Fruit fly (Drosophila melanogaster): ENCODE data around the gene Edem1.
A peak's percentile ranks its signal among the peaks of the same experiment; 100 is the strongest.

- TF ChIP-seq CG8119 (GFP tag; IDR thresholded peaks at IDR 0.05) (no peak), CG1621 (tag; optimal IDR thresholded peaks at IDR 0.05) (peak; percentile 10), CG3032 (tag; optimal IDR thresholded peaks at IDR 0.05) (peak; percentile 50)
Measured at dm6 chrX:1943337-1944244, 35.0 kb upstream of the Edem1 start.

All from whole organism, prepupa.